Worm (Caenorhabditis elegans) whole organism, L1 larva: ENCODE results near the gene Y48B6A.1.

Experiments used
- elt-2 ChIP-seq: sonication (generic microtip); optimal IDR thresholded peaks from 2 replicates; lab custom pipeline; 2016; ENCODE audit warnings: missing genetic modification characterization, mild to moderate bottlenecking, inconsistent platforms, missing compliant biosample characterization, missing genetic modification reagents
- elt-3 ChIP-seq, 6 experiments: fragments of 150-350 bp in 1 of 6; sonication (generic microtip); optimal IDR thresholded peaks; 2 replicates each; lab custom pipeline; 2017 to 2018; ENCODE audit warnings: missing biosample characterization in 6 of 6, missing genetic modification characterization in 6 of 6, inconsistent platforms in 1 of 6
- jun-1 ChIP-seq: fragments of 150-350 bp; optimal IDR thresholded peaks from 2 replicates; lab custom pipeline; 2014; ENCODE audit warnings: missing biosample characterization, missing genetic modification reagents, missing genetic modification characterization
- lin-13 ChIP-seq: fragments of 150-350 bp; optimal IDR thresholded peaks from 2 replicates; lab custom pipeline; 2014; ENCODE audit warnings: missing biosample characterization, missing genetic modification reagents, missing genetic modification characterization
- lin-15B ChIP-seq: fragments of 150-350 bp; sonication (generic microtip); optimal IDR thresholded peaks from 3 replicates; lab custom pipeline; 2014; ENCODE audit warnings: missing biosample characterization, missing genetic modification characterization
- lin-39 ChIP-seq: fragments of 150-350 bp; optimal IDR thresholded peaks from 2 replicates; lab custom pipeline; 2014; ENCODE audit warnings: missing biosample characterization, missing genetic modification reagents, missing genetic modification characterization
- nhr-12 ChIP-seq: sonication (generic microtip); optimal IDR thresholded peaks from 2 replicates; lab custom pipeline; 2017; ENCODE audit warnings: missing biosample characterization, missing genetic modification characterization
- nhr-28 ChIP-seq: fragments of 150-350 bp; optimal IDR thresholded peaks from 2 replicates; lab custom pipeline; 2014; ENCODE audit warnings: missing biosample characterization, missing genetic modification characterization
- nhr-84 ChIP-seq: sonication (generic microtip); optimal IDR thresholded peaks from 2 replicates; lab custom pipeline; 2017; ENCODE audit warnings: missing biosample characterization, missing genetic modification characterization
- unc-62 ChIP-seq: fragments of 150-350 bp; optimal IDR thresholded peaks from 2 replicates; lab custom pipeline; 2014; ENCODE audit warnings: missing biosample characterization, missing genetic modification reagents, missing genetic modification characterization
- zag-1 ChIP-seq: fragments of 150-350 bp; optimal IDR thresholded peaks from 2 replicates; lab custom pipeline; 2014; ENCODE audit warnings: missing biosample characterization, missing genetic modification characterization

ce11 chrII:14102112-14102511, 52.1 kb downstream of the Y48B6A.1 start:
- TF ChIP-seq nhr-28, result no peak
- TF ChIP-seq zag-1 (tag; lab: Kevin White, UChicago), result no peak
- no peak for TF ChIP-seq elt-2
- TF ChIP-seq elt-3 (tag; optimal IDR thresholded peaks at IDR 0.05; lab: Kevin White, UChicago), result no peak
- TF ChIP-seq nhr-12, result no peak
- TF ChIP-seq jun-1, result no peak
- no peak for TF ChIP-seq lin-39
- TF ChIP-seq lin-13 (GFP tag; lab: Kevin White, UChicago), result no peak
- TF ChIP-seq lin-15B, result no peak
- no peak for TF ChIP-seq unc-62 (GFP tag; lab: Kevin White, UChicago)
- TF ChIP-seq nhr-84 (tag; lab: Kevin White, UChicago), result no peak
